Fruit fly (Drosophila melanogaster) whole organism, embryonic: ENCODE data around the gene Snx3.

ENCODE experiments used
- Asciz ChIP-seq: fragments of 200-800 bp; sonication (Bioruptor generic); optimal IDR thresholded peaks from 2 replicates; lab custom pipeline; 2017; ENCODE audit warnings: missing biosample characterization, mild to moderate bottlenecking, missing genetic modification characterization, missing genetic modification reagents
- Bdp1 ChIP-seq: fragments of 200-800 bp; sonication (Bioruptor generic); optimal IDR thresholded peaks from 3 replicates; lab custom pipeline; 2016; ENCODE audit warnings: missing biosample characterization, missing genetic modification characterization
- CG10543 ChIP-seq: fragments of 200-800 bp; sonication (Bioruptor generic); optimal IDR thresholded peaks from 3 replicates; lab custom pipeline; 2017; ENCODE audit warnings: missing biosample characterization, mild to moderate bottlenecking, missing genetic modification characterization, moderate library complexity
- CG11504 ChIP-seq: fragments of 200-800 bp; sonication (Bioruptor generic); optimal IDR thresholded peaks from 3 replicates; lab custom pipeline; 2019; ENCODE audit warnings: missing biosample characterization, mild to moderate bottlenecking, missing genetic modification characterization, moderate library complexity
- CG11560 ChIP-seq: fragments of 200-800 bp; sonication (Bioruptor generic); IDR thresholded peaks from 3 replicates; pipeline ENCODE4 v1.3.6; 2022; ENCODE audit warnings: missing biosample characterization, missing genetic modification characterization
- CG13287 ChIP-seq: fragments of 200-800 bp; sonication (Bioruptor generic); IDR thresholded peaks from 2 replicates; pipeline ENCODE4 v1.3.6; 2022; ENCODE audit warnings: missing biosample characterization, missing genetic modification characterization; ENCODE audit not compliant: partially characterized antibody
- CG15479 ChIP-seq: fragments of 200-800 bp; sonication (Bioruptor generic); optimal IDR thresholded peaks from 3 replicates; lab custom pipeline; 2019; ENCODE audit warnings: missing biosample characterization, mild to moderate bottlenecking, missing genetic modification characterization, moderate library complexity
- CG1603 ChIP-seq: fragments of 200-800 bp; sonication (Bioruptor generic); optimal IDR thresholded peaks from 2 replicates; lab custom pipeline; 2019; ENCODE audit warnings: missing biosample characterization, mild to moderate bottlenecking, missing genetic modification characterization, moderate library complexity
- CG17361 ChIP-seq: fragments of 200-800 bp; sonication (Bioruptor generic); IDR thresholded peaks from 3 replicates; pipeline ENCODE4 v1.3.6; 2022; ENCODE audit warnings: missing biosample characterization, missing genetic modification characterization
- CG17802 ChIP-seq: fragments of 200-800 bp; sonication (Bioruptor generic); optimal IDR thresholded peaks from 2 replicates; lab custom pipeline; 2018; ENCODE audit warnings: missing biosample characterization, mild to moderate bottlenecking, missing genetic modification characterization, moderate library complexity
- CG17912 ChIP-seq: fragments of 200-800 bp; sonication (Bioruptor generic); optimal IDR thresholded peaks from 2 replicates; lab custom pipeline; 2018; ENCODE audit warnings: missing biosample characterization, mild to moderate bottlenecking, missing genetic modification characterization
- CG3726 ChIP-seq: fragments of 200-800 bp; sonication (Bioruptor generic); IDR thresholded peaks from 3 replicates; pipeline ENCODE4, ENCODE4 v1.3.6; 2022; ENCODE audit warnings: missing biosample characterization, missing genetic modification characterization
- CG8359 ChIP-seq: fragments of 200-800 bp; sonication (Bioruptor generic); optimal IDR thresholded peaks from 2 replicates; lab custom pipeline; 2017; ENCODE audit warnings: missing biosample characterization, mild to moderate bottlenecking, missing genetic modification characterization, borderline replicate concordance
- CTCF ChIP-seq: fragments of 200-800 bp; sonication (Bioruptor generic); optimal IDR thresholded peaks from 2 replicates; lab custom pipeline; 2017; ENCODE audit warnings: missing biosample characterization, mild to moderate bottlenecking, missing genetic modification characterization, moderate library complexity
- Drgx ChIP-seq: fragments of 200-800 bp; sonication (Bioruptor generic); IDR thresholded peaks from 2 replicates; pipeline ENCODE4 v1.3.6; 2022; ENCODE audit warnings: missing biosample characterization, missing genetic modification characterization
- Ets65A ChIP-seq: fragments of 200-800 bp; sonication (Bioruptor generic); peaks from one replicate; lab custom pipeline; 2016; ENCODE audit warnings: missing biosample characterization, missing genetic modification characterization
- HLH4C ChIP-seq: fragments of 200-800 bp; sonication (Bioruptor generic); IDR thresholded peaks from 3 replicates; pipeline ENCODE4 v1.3.6; 2022; ENCODE audit warnings: missing biosample characterization, missing genetic modification characterization; ENCODE audit not compliant: partially characterized antibody
- Hmr ChIP-seq: fragments of 200-800 bp; sonication (Bioruptor generic); optimal IDR thresholded peaks from 3 replicates; lab custom pipeline; 2017; ENCODE audit warnings: mild to moderate bottlenecking, missing biosample characterization, missing genetic modification reagents, missing genetic modification characterization
- Hr39 ChIP-seq: fragments of >200 bp; optimal IDR thresholded peaks from 2 replicates; lab custom pipeline; 2017
- Lim3 ChIP-seq: fragments of 200-800 bp; sonication (Bioruptor generic); IDR thresholded peaks from 2 replicates; pipeline ENCODE4 v1.3.6; 2022; ENCODE audit warnings: missing biosample characterization, missing genetic modification characterization
- MBD-R2 ChIP-seq: fragments of 200-800 bp; sonication (Bioruptor generic); IDR thresholded peaks from 2 replicates; pipeline ENCODE4 v1.3.6; 2022; ENCODE audit warnings: missing biosample characterization, missing genetic modification characterization
- Pdp1 ChIP-seq, 2 experiments: fragments of 200-800 bp; sonication (Bioruptor generic); optimal IDR thresholded peaks; 3 replicates each; lab custom pipeline; 2016; ENCODE audit warnings: missing biosample characterization in 2 of 2, missing genetic modification characterization in 2 of 2, mild to moderate bottlenecking in 1 of 2, moderate library complexity in 1 of 2
- Ravus ChIP-seq: fragments of 200-800 bp; sonication (Bioruptor generic); IDR thresholded peaks from 2 replicates; pipeline ENCODE4 v1.3.6; 2022; ENCODE audit warnings: missing biosample characterization, missing genetic modification characterization
- Ssrp ChIP-seq: fragments of 200-800 bp; sonication (Bioruptor generic); optimal IDR thresholded peaks from 2 replicates; lab custom pipeline; 2018; ENCODE audit warnings: missing biosample characterization, mild to moderate bottlenecking, missing genetic modification characterization, moderate library complexity
- Tbp ChIP-seq: fragments of >200 bp; optimal IDR thresholded peaks from 2 replicates; lab custom pipeline; 2018; ENCODE audit warnings: missing biosample characterization, missing genetic modification characterization
- abd-A ChIP-seq: fragments of 200-800 bp; sonication (Bioruptor generic); optimal IDR thresholded peaks from 3 replicates; lab custom pipeline; 2019; ENCODE audit warnings: missing biosample characterization, mild to moderate bottlenecking, missing genetic modification characterization, moderate library complexity
- ara ChIP-seq: fragments of 200-800 bp; sonication (Bioruptor generic); IDR thresholded peaks from 2 replicates; pipeline ENCODE4 v1.3.6; 2022; ENCODE audit warnings: missing biosample characterization, missing genetic modification characterization
- bowl ChIP-seq: fragments of 200-800 bp; sonication (Bioruptor generic); IDR thresholded peaks from 2 replicates; pipeline ENCODE4 v1.3.6; 2022; ENCODE audit warnings: missing biosample characterization, missing genetic modification characterization
- caup ChIP-seq: fragments of 200-800 bp; sonication (Bioruptor generic); optimal IDR thresholded peaks from 3 replicates; lab custom pipeline; 2017; ENCODE audit warnings: missing biosample characterization, mild to moderate bottlenecking, missing genetic modification characterization, moderate library complexity; ENCODE audit not compliant: severe bottlenecking
- chif ChIP-seq, 2 experiments: fragments of 200-800 bp; sonication (Bioruptor generic); optimal IDR thresholded peaks; 3 replicates each; lab custom pipeline; 2016; ENCODE audit warnings: missing biosample characterization in 2 of 2, missing genetic modification characterization in 2 of 2
- crol ChIP-seq: fragments of 200-800 bp; sonication (Bioruptor generic); IDR thresholded peaks from 2 replicates; pipeline ENCODE4 v1.3.6; 2022; ENCODE audit warnings: missing biosample characterization, missing genetic modification characterization
- crp ChIP-seq, 2 experiments: fragments of 200-800 bp; sonication (Bioruptor generic); optimal IDR thresholded peaks; 2 replicates in 1 of 2; 3 replicates in 1 of 2; lab custom pipeline; 2017; ENCODE audit warnings: missing biosample characterization in 2 of 2, missing genetic modification characterization in 2 of 2, mild to moderate bottlenecking in 1 of 2, moderate library complexity in 1 of 2
- exex ChIP-seq: fragments of 200-800 bp; sonication (Bioruptor generic); optimal IDR thresholded peaks from 4 replicates; lab custom pipeline; 2018; ENCODE audit warnings: missing biosample characterization, mild to moderate bottlenecking, missing genetic modification characterization, moderate library complexity
- gcm ChIP-seq: fragments of 200-800 bp; sonication (Bioruptor generic); optimal IDR thresholded peaks from 2 replicates; lab custom pipeline; 2019; ENCODE audit warnings: missing biosample characterization, mild to moderate bottlenecking, missing genetic modification characterization, moderate library complexity
- gro ChIP-seq: fragments of 200-800 bp; sonication (Bioruptor generic); optimal IDR thresholded peaks from 2 replicates; lab custom pipeline; 2016; ENCODE audit warnings: missing biosample characterization, missing genetic modification characterization
- insv ChIP-seq, 2 experiments: fragments of 200-800 bp; sonication (Bioruptor generic); optimal IDR thresholded peaks; 3 replicates each; lab custom pipeline; 2016 to 2018; ENCODE audit warnings: missing biosample characterization in 2 of 2, missing genetic modification characterization in 2 of 2
- kni ChIP-seq: fragments of 200-800 bp; sonication (Bioruptor generic); optimal IDR thresholded peaks from 3 replicates; lab custom pipeline; 2017; ENCODE audit warnings: mild to moderate bottlenecking, missing biosample characterization, missing genetic modification reagents, missing genetic modification characterization
- onecut ChIP-seq: fragments of 200-800 bp; sonication (Bioruptor generic); IDR thresholded peaks from 2 replicates; pipeline ENCODE4 v1.3.6; 2022; ENCODE audit warnings: missing biosample characterization, missing genetic modification characterization
- otp ChIP-seq: fragments of 200-800 bp; sonication (Bioruptor generic); IDR thresholded peaks from 3 replicates; pipeline ENCODE4, ENCODE4 v1.3.6; 2022; ENCODE audit warnings: missing biosample characterization, missing genetic modification characterization
- salm ChIP-seq: fragments of 200-800 bp; sonication (Bioruptor generic); optimal IDR thresholded peaks from 2 replicates; lab custom pipeline; 2018; ENCODE audit warnings: missing biosample characterization, mild to moderate bottlenecking, missing genetic modification characterization
- shn ChIP-seq: fragments of 200-800 bp; sonication (Bioruptor generic); optimal IDR thresholded peaks from 3 replicates; lab custom pipeline; 2016; ENCODE audit warnings: missing biosample characterization, missing genetic modification characterization
- sqz ChIP-seq: fragments of 200-800 bp; sonication (Bioruptor generic); optimal IDR thresholded peaks from 3 replicates; lab custom pipeline; 2018; ENCODE audit warnings: missing biosample characterization, mild to moderate bottlenecking, missing genetic modification characterization
- stwl ChIP-seq: fragments of 200-800 bp; sonication (Bioruptor generic); optimal IDR thresholded peaks from 3 replicates; lab custom pipeline; 2018; ENCODE audit warnings: missing biosample characterization, mild to moderate bottlenecking, missing genetic modification characterization, moderate library complexity
- tap ChIP-seq: fragments of 200-800 bp; optimal IDR thresholded peaks from 3 replicates; lab custom pipeline; 2019; ENCODE audit warnings: missing biosample characterization, mild to moderate bottlenecking, missing genetic modification characterization, moderate library complexity
- tll ChIP-seq, 2 experiments: fragments of 200-800 bp in 1 of 2; fragments of >200 bp in 1 of 2; sonication (Bioruptor generic) in 1 of 2; optimal IDR thresholded peaks; 2 replicates each; lab custom pipeline; 2017 to 2019; ENCODE audit warnings: missing biosample characterization in 2 of 2, missing genetic modification characterization in 2 of 2, mild to moderate bottlenecking in 1 of 2, moderate library complexity in 1 of 2
- trh ChIP-seq: fragments of 200-800 bp; sonication (Bioruptor generic); optimal IDR thresholded peaks from 2 replicates; lab custom pipeline; 2016; ENCODE audit warnings: missing biosample characterization, missing genetic modification characterization
- twi ChIP-seq: fragments of 200-800 bp; optimal IDR thresholded peaks from 2 replicates; lab custom pipeline; 2019; ENCODE audit warnings: missing biosample characterization, mild to moderate bottlenecking, missing genetic modification characterization, moderate library complexity
- wor ChIP-seq: fragments of 200-800 bp; sonication (Bioruptor generic); IDR thresholded peaks from 2 replicates; pipeline ENCODE4 v1.3.6; 2022; ENCODE audit warnings: missing biosample characterization, missing genetic modification characterization
- zen ChIP-seq: fragments of 200-800 bp; sonication (Bioruptor generic); optimal IDR thresholded peaks from 3 replicates; lab custom pipeline; 2018; ENCODE audit warnings: missing biosample characterization, mild to moderate bottlenecking, missing genetic modification characterization, moderate library complexity

Snx3 gene

DNA sequence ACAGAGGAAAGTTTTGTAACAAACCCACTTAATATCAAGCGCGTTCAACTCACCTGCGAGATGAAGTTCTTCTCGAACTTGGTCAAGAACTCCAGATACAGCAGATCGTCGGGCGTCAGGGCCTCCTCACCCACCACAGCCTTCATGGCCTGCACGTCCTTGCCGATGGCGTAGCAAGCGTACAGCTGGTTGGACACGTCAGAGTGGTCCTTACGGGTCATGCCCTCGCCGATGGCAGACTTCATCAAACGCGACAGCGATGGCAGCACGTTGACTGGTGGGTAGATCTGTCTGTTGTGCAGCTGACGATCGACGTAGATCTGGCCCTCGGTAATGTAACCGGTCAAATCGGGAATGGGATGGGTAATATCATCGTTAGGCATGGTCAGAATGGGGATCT lies 2.9 kb upstream of the Snx3 start:
- TF ChIP-seq Ets65A (GFP tag; lab: Kevin White, UChicago): peak; percentile 93
- no peak for TF ChIP-seq Lim3 (GFP tag; lab: Robert Waterston, UW)
- no peak for TF ChIP-seq wor (GFP tag; lab: Robert Waterston, UW)
- TF ChIP-seq onecut: no peak
- TF ChIP-seq CG17361 (GFP tag; lab: Robert Waterston, UW): no peak
- no peak for TF ChIP-seq shn (GFP tag; lab: Kevin White, UChicago)
- TF ChIP-seq MBD-R2 (GFP tag; lab: Robert Waterston, UW): no peak
- TF ChIP-seq HLH4C (GFP tag; lab: Robert Waterston, UW): no peak
- TF ChIP-seq CG1603: no peak
- no peak for TF ChIP-seq CTCF
- TF ChIP-seq gcm (GFP tag; lab: Kevin White, UChicago): no peak
- 0 out of 2 replicates have a peak, but pooled peaks have one; percentile 26 for TF ChIP-seq bowl (GFP tag; lab: Robert Waterston, UW)
- TF ChIP-seq Hmr: no peak
- TF ChIP-seq crol: no peak

- TF ChIP-seq Bdp1 (GFP tag; lab: Kevin White, UChicago) (no peak), Hr39 (no peak), salm (no peak), CG17802 (no peak), ara (no peak), Ssrp (no peak), tll (GFP tag; optimal IDR thresholded peaks at IDR 0.05; lab: Kevin White, UChicago) (peak in 1 of 2 experiments; percentile 73), sqz (GFP tag; lab: Kevin White, UChicago) (peak; percentile 42), stwl (peak; percentile 16), gro (GFP tag; lab: Kevin White, UChicago) (peak; percentile 11), caup (GFP tag; lab: Kevin White, UChicago) (peak; percentile 10), insv (GFP tag; optimal IDR thresholded peaks at IDR 0.05; lab: Kevin White, UChicago) (peak; percentile 97 to 99), trh (GFP tag; lab: Kevin White, UChicago) (no peak), CG15479 (GFP tag; lab: Kevin White, UChicago) (peak; percentile 53), Ravus (GFP tag; lab: Robert Waterston, UW) (no peak), CG8359 (no peak), CG11560 (tag; lab: Robert Waterston, UW) (no peak), crp (GFP tag; optimal IDR thresholded peaks at IDR 0.05; lab: Kevin White, UChicago) (peak in 1 of 2 experiments; percentile 75), CG13287 (no peak), Pdp1 (GFP tag; optimal IDR thresholded peaks at IDR 0.05; lab: Kevin White, UChicago) (peak in 1 of 2 experiments; percentile 67), Asciz (GFP tag; lab: Kevin White, UChicago) (peak; percentile 15), abd-A (peak; percentile 17), Drgx (no peak), CG3726 (no peak), zen (peak; percentile 17), twi (peak; percentile 7), CG17912 (GFP tag; lab: Kevin White, UChicago) (peak; percentile 12), chif (GFP tag; optimal IDR thresholded peaks at IDR 0.05; lab: Kevin White, UChicago) (no peak), otp (no peak), kni (GFP tag; lab: Kevin White, UChicago) (peak; percentile 46), CG10543 (GFP tag; lab: Kevin White, UChicago) (peak; percentile 35), exex (tag; lab: Kevin White, UChicago) (peak; percentile 54), Tbp (no peak), tap (tag; lab: Kevin White, UChicago) (no peak), CG11504 (tag; lab: Kevin White, UChicago) (no peak)
Observed at dm6 chr3R:12626674-12627382, 1.0 kb upstream of the Snx3 start.
